Worm (Caenorhabditis elegans) whole organism, midembryonic: ENCODE results near the gene mrps-10.

ENCODE experiments used
- flt-1 ChIP-seq: fragments of 200-800 bp; sonication (Bioruptor generic); IDR thresholded peaks from 2 replicates; pipeline ENCODE4 v1.3.6; 2022; ENCODE audit warnings: missing genetic modification characterization, missing compliant biosample characterization
- klf-2 ChIP-seq: fragments of 200-800 bp; sonication (Bioruptor generic); conservative IDR thresholded peaks from 2 replicates; pipeline ENCODE4 v1.3.6; 2022; ENCODE audit warnings: missing genetic modification reagents, missing genetic modification characterization, missing compliant biosample characterization
- med-1 ChIP-seq: sonication (generic microtip); optimal IDR thresholded peaks from 2 replicates; lab custom pipeline; 2017; ENCODE audit warnings: missing genetic modification characterization, mild to moderate bottlenecking, missing compliant biosample characterization, antibody characterized with exemption, missing genetic modification reagents; ENCODE audit not compliant: insufficient read depth
- ref-1 ChIP-seq: fragments of 200-800 bp; sonication (Bioruptor generic); conservative IDR thresholded peaks from 2 replicates; pipeline ENCODE4 v1.3.6; 2022; ENCODE audit warnings: missing genetic modification reagents, missing genetic modification characterization, missing compliant biosample characterization
- tab-1 ChIP-seq: fragments of 200-800 bp; sonication (Bioruptor generic); IDR thresholded peaks from 2 replicates; pipeline ENCODE4 v1.3.6; 2022; ENCODE audit warnings: missing genetic modification characterization, missing compliant biosample characterization

ce11 chrIII:12885153-12885552 lies 41.2 kb upstream of the mrps-10 start:
- TF ChIP-seq ref-1 (GFP tag; lab: Robert Waterston, UW) (no peak), klf-2 (GFP tag; lab: Robert Waterston, UW) (no peak), flt-1 (GFP tag; lab: Robert Waterston, UW) (no peak), med-1 (GFP tag; lab: Kevin White, UChicago) (no peak), tab-1 (GFP tag; lab: Robert Waterston, UW) (no peak)
